3 fruit fly cellular contexts compared by ENCODE assay signal in the genomic region with DNA sequence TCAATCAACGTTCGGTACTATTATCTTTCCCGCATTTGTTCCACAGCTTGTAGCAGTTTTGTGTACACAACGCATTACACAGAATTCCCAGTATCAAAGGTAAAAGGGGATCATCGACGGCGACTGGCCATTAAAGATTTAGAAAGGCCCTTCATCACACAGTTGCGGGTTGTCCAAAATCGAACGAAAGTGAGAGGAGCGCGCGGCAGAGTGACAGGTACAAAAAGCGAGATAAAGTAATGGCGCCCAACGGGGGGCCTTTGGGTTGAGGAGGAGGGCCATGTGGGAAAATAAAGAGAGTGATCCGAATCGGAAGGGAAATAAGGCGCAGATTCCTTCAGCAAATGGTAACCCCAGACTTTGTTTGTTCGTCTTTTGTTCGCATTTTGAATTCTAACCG.
A peak's percentile ranks its signal among the peaks of the same experiment; 100 is the strongest.
TF ChIP-seq lines count a peak whose summit lies in the region.

No protein-coding gene starts in this region.

- TF ChIP-seq CTCF in whole organism, embryonic (GFP tag; optimal IDR thresholded peaks at IDR 0.05; lab: Kevin White, UChicago), result no peak

TF ChIP-seq in whole organism, embryonic, 481 proteins besides CTCF, POLR2A, EP300 and RAD21:
- TF ChIP-seq Stat92E (GFP tag; optimal IDR thresholded peaks at IDR 0.05; lab: Kevin White, UChicago) (peak in 1 of 3 experiments; percentile 49), CG9437 (GFP tag; optimal IDR thresholded peaks at IDR 0.05; lab: Kevin White, UChicago) (no peak), Fer1 (GFP tag; optimal IDR thresholded peaks at IDR 0.05; lab: Kevin White, UChicago) (no peak), gcm (GFP tag; optimal IDR thresholded peaks at IDR 0.05; lab: Kevin White, UChicago) (peak; percentile 10), odd (GFP tag; optimal IDR thresholded peaks at IDR 0.05; lab: Kevin White, UChicago) (no peak), gce (GFP tag; IDR thresholded peaks at IDR 0.05; lab: Robert Waterston, UW) (no peak), Dref (GFP tag; IDR thresholded peaks at IDR 0.05; lab: Robert Waterston, UW) (no peak), Blimp-1 (GFP tag; optimal IDR thresholded peaks at IDR 0.05; lab: Kevin White, UChicago) (peak; percentile 93), Bteb2 (GFP tag; optimal IDR thresholded peaks at IDR 0.05; lab: Kevin White, UChicago) (no peak), Ets65A (GFP tag; lab: Kevin White, UChicago) (peak; percentile 61), gt (GFP tag; IDR thresholded peaks at IDR 0.05; lab: Robert Waterston, UW) (no peak)

TF ChIP-seq in whole organism, prepupa, 60 proteins besides CTCF, POLR2A, EP300 and RAD21:
- TF ChIP-seq Ets21C (GFP tag; optimal IDR thresholded peaks at IDR 0.05; lab: Kevin White, UChicago), result no peak
- peak; percentile 75 for TF ChIP-seq Blimp-1 (GFP tag; optimal IDR thresholded peaks at IDR 0.05; lab: Kevin White, UChicago)
TF ChIP-seq in whole organism, prepupa: peak in this region for 1.

TF ChIP-seq in whole organism, wandering third instar larva, 38 proteins besides CTCF, POLR2A, EP300 and RAD21:
- no peak for TF ChIP-seq CG32264 (GFP tag; optimal IDR thresholded peaks at IDR 0.05; lab: Kevin White, UChicago)
- TF ChIP-seq fru (GFP tag; optimal IDR thresholded peaks at IDR 0.05; lab: Kevin White, UChicago), result peak; percentile 15
